Worm (Caenorhabditis elegans) whole organism, L4 larva: Measurements from ENCODE around the gene lgg-3.

ENCODE experiments used
- F10B5.3 ChIP-seq: sonication (generic microtip); optimal IDR thresholded peaks from 2 replicates; lab custom pipeline; 2016; ENCODE audit warnings: mild to moderate bottlenecking, missing genetic modification characterization, missing compliant biosample characterization
- F49E8.2 ChIP-seq: sonication (generic microtip); optimal IDR thresholded peaks from 2 replicates; lab custom pipeline; 2016; ENCODE audit warnings: missing compliant biosample characterization, mild to moderate bottlenecking, missing genetic modification characterization, borderline replicate concordance
- Y48G9A.11 ChIP-seq: fragments of 200-800 bp; sonication (Bioruptor generic); IDR thresholded peaks from 2 replicates; pipeline ENCODE4 v1.3.6; 2022; ENCODE audit warnings: missing genetic modification reagents, missing genetic modification characterization, missing compliant biosample characterization
- ZK337.2 ChIP-seq: fragments of 200-800 bp; sonication (Bioruptor generic); IDR thresholded peaks from 2 replicates; pipeline ENCODE4 v1.3.6; 2022; ENCODE audit warnings: missing genetic modification reagents, missing genetic modification characterization, missing compliant biosample characterization
- aha-1 ChIP-seq: fragments of 150-350 bp; peaks from one replicate; lab custom pipeline; 2014; ENCODE audit warnings: missing biosample characterization, missing genetic modification characterization
- ama-1 ChIP-seq: fragments of 150-350 bp; optimal IDR thresholded peaks from 2 replicates; lab custom pipeline; 2014; ENCODE audit warnings: inconsistent platforms, mixed read lengths
- ceh-82 ChIP-seq: sonication (generic microtip); optimal IDR thresholded peaks from 2 replicates; lab custom pipeline; 2017; ENCODE audit warnings: missing biosample characterization, missing genetic modification characterization
- daf-16 ChIP-seq, 3 experiments: sonication (generic microtip); optimal IDR thresholded peaks; 2 replicates each; lab custom pipeline; 2016 to 2017; ENCODE audit warnings: missing genetic modification characterization in 3 of 3, missing genetic modification reagents in 3 of 3, mild to moderate bottlenecking in 2 of 3, missing compliant biosample characterization in 2 of 3, missing biosample characterization in 1 of 3, moderate library complexity in 1 of 3
- dpl-1 ChIP-seq: fragments of 150-350 bp; optimal IDR thresholded peaks from 2 replicates; lab custom pipeline; 2014; ENCODE audit warnings: missing biosample characterization, missing genetic modification reagents, missing genetic modification characterization
- dve-1 ChIP-seq: sonication (generic microtip); optimal IDR thresholded peaks from 2 replicates; lab custom pipeline; 2017; ENCODE audit warnings: antibody characterized with exemption, mild to moderate bottlenecking, missing genetic modification characterization, missing compliant biosample characterization; ENCODE audit not compliant: insufficient read depth
- hif-1 ChIP-seq, 2 experiments: sonication (generic microtip); optimal IDR thresholded peaks; 2 replicates each; lab custom pipeline; 2016 to 2017; ENCODE audit warnings: missing compliant biosample characterization in 2 of 2, missing genetic modification characterization in 2 of 2, missing genetic modification reagents in 2 of 2, missing genotype in 2 of 2, mild to moderate bottlenecking in 1 of 2
- jun-1 ChIP-seq: fragments of 150-350 bp; optimal IDR thresholded peaks from 2 replicates; lab custom pipeline; 2014; ENCODE audit warnings: missing biosample characterization, missing genetic modification reagents, missing genetic modification characterization
- lim-7 ChIP-seq: fragments of 200-800 bp; sonication (Bioruptor generic); IDR thresholded peaks from 2 replicates; pipeline ENCODE4 v1.3.6; 2022; ENCODE audit warnings: missing genetic modification characterization, missing compliant biosample characterization
- lin-29 ChIP-seq: fragments of 200-800 bp; sonication (Bioruptor generic); IDR thresholded peaks from 2 replicates; pipeline ENCODE4 v1.3.6; 2022; ENCODE audit warnings: missing genetic modification reagents, missing genetic modification characterization, missing compliant biosample characterization
- lin-38 ChIP-seq: fragments of 200-800 bp; sonication (Bioruptor generic); IDR thresholded peaks from 2 replicates; pipeline ENCODE4 v1.3.6; 2022; ENCODE audit warnings: missing genetic modification reagents, missing genetic modification characterization, missing compliant biosample characterization
- mep-1 ChIP-seq: fragments of 150-350 bp; sonication (generic microtip); optimal IDR thresholded peaks from 3 replicates; lab custom pipeline; 2014; ENCODE audit warnings: missing biosample characterization, missing genetic modification characterization
- mes-2 ChIP-seq: sonication (generic microtip); optimal IDR thresholded peaks from 2 replicates; lab custom pipeline; 2016; ENCODE audit warnings: missing genotype, mild to moderate bottlenecking, missing genetic modification characterization, missing compliant biosample characterization; ENCODE audit not compliant: poor library complexity, severe bottlenecking
- nhr-102 ChIP-seq: sonication (generic microtip); optimal IDR thresholded peaks from 2 replicates; lab custom pipeline; 2016; ENCODE audit warnings: mild to moderate bottlenecking, missing genetic modification characterization, moderate library complexity, missing compliant biosample characterization
- nhr-11 ChIP-seq: fragments of 150-350 bp; optimal IDR thresholded peaks from 2 replicates; lab custom pipeline; 2014; ENCODE audit warnings: missing biosample characterization, missing genetic modification characterization
- nhr-48 ChIP-seq: sonication (generic microtip); optimal IDR thresholded peaks from 2 replicates; lab custom pipeline; 2016; ENCODE audit warnings: mild to moderate bottlenecking, missing genetic modification characterization, missing compliant biosample characterization
- nhr-76 ChIP-seq: fragments of 150-350 bp; optimal IDR thresholded peaks from 2 replicates; lab custom pipeline; 2014; ENCODE audit warnings: missing biosample characterization, missing genetic modification characterization
- php-3 ChIP-seq: fragments of 200-800 bp; sonication (Bioruptor generic); IDR thresholded peaks from 2 replicates; pipeline ENCODE4 v1.3.6; 2022; ENCODE audit warnings: missing genetic modification reagents, missing genetic modification characterization, missing compliant biosample characterization
- pqm-1 ChIP-seq: sonication (generic microtip); optimal IDR thresholded peaks from 2 replicates; lab custom pipeline; 2017; ENCODE audit warnings: missing biosample characterization, missing genetic modification characterization
- spr-3 ChIP-seq: fragments of 200-800 bp; sonication (Bioruptor generic); optimal IDR thresholded peaks from 2 replicates; lab custom pipeline; 2018; ENCODE audit warnings: mild to moderate bottlenecking, missing genetic modification characterization, missing compliant biosample characterization
- unc-62 ChIP-seq, 3 experiments: fragments of 150-350 bp in 1 of 3; sonication (generic microtip); optimal IDR thresholded peaks in 2 of 3; peaks in 1 of 3; 1 replicate in 1 of 3; 2 replicates in 2 of 3; lab custom pipeline; 2014 to 2017; ENCODE audit warnings: missing biosample characterization in 3 of 3, missing genetic modification characterization in 3 of 3, missing genetic modification reagents in 3 of 3, missing genotype in 1 of 3
- vab-7 ChIP-seq: fragments of 200-800 bp; sonication (Bioruptor generic); IDR thresholded peaks from 2 replicates; pipeline ENCODE4 v1.3.6; 2022; ENCODE audit warnings: missing genetic modification reagents, missing genetic modification characterization, missing compliant biosample characterization
- zip-11 ChIP-seq: fragments of 200-800 bp; sonication (Bioruptor generic); IDR thresholded peaks from 2 replicates; pipeline ENCODE4 v1.3.6; 2022; ENCODE audit warnings: missing genetic modification characterization, missing compliant biosample characterization
- zip-2 ChIP-seq: fragments of 150-350 bp; optimal IDR thresholded peaks from 2 replicates; lab custom pipeline; 2014; ENCODE audit warnings: missing biosample characterization, missing genetic modification characterization

Gene lgg-3

ce11 chrIII:5721888-5722287, 24.1 kb upstream of the lgg-3 start (continued):
- TF ChIP-seq lin-38 (GFP tag; lab: Robert Waterston, UW): peak; percentile 66
- no peak for TF ChIP-seq zip-2 (tag; lab: Kevin White, UChicago)
- TF ChIP-seq pqm-1: peak; percentile 59
- peak in 1 of 2 experiments; percentile 88 for TF ChIP-seq hif-1 (tag; optimal IDR thresholded peaks at IDR 0.05; lab: Kevin White, UChicago)
- TF ChIP-seq jun-1 (tag; lab: Kevin White, UChicago): no peak
- peak; percentile 98 for TF ChIP-seq mes-2 (tag; lab: Kevin White, UChicago)
- no peak for TF ChIP-seq zip-11 (GFP tag; lab: Robert Waterston, UW)
- TF ChIP-seq ZK337.2 (GFP tag; lab: Robert Waterston, UW): peak; percentile 89
- peak; percentile 7 for TF ChIP-seq F10B5.3
- peak; percentile 67 for TF ChIP-seq nhr-102 (tag; lab: Kevin White, UChicago)
- TF ChIP-seq daf-16 (GFP tag; optimal IDR thresholded peaks at IDR 0.05; lab: Kevin White, UChicago): peak in 1 of 2 experiments; percentile 36
- TF ChIP-seq daf-16 (tag; optimal IDR thresholded peaks at IDR 0.05; lab: Kevin White, UChicago): peak; percentile 49
- TF ChIP-seq dve-1 (tag; lab: Kevin White, UChicago): peak; percentile 94
- TF ChIP-seq spr-3 (GFP tag; lab: Kevin White, UChicago): no peak
- no peak for TF ChIP-seq unc-62 (GFP tag; optimal IDR thresholded peaks at IDR 0.05 in 1 of 2; lab: Kevin White, UChicago)
- no peak for TF ChIP-seq unc-62 (tag; optimal IDR thresholded peaks at IDR 0.05; lab: Kevin White, UChicago)
- TF ChIP-seq, all 104 proteins: peak for 37

DNA sequence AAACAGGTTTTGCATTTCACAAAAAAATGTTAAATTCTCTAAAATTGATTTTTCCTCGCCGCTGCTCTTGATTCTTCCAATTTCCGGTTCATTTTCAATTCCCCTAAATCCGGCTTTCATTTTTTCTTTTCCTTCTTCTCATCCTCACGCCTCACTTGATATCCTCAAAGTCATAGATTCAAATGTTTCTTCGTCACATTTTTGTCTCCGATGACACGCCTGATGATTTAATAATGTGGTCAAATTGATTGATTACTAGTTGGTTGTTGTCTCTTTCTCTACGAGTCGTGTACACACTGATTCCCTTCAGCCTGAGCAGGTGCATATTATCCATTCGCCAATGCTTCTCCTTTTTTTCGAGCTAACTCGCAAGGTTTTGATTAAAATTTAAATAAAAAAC, 23.7 kb upstream of the lgg-3 start:
- TF ChIP-seq unc-62 (GFP tag; optimal IDR thresholded peaks at IDR 0.05 in 1 of 2; lab: Kevin White, UChicago) (peak in 1 of 2 experiments; percentile 50), unc-62 (tag; optimal IDR thresholded peaks at IDR 0.05; lab: Kevin White, UChicago) (no peak), ZK337.2 (GFP tag; lab: Robert Waterston, UW) (no peak)

- TF ChIP-seq nhr-48 (tag; lab: Kevin White, UChicago): no peak
- TF ChIP-seq nhr-11 (tag; lab: Kevin White, UChicago): no peak
- no peak for TF ChIP-seq ceh-82 (tag; lab: Kevin White, UChicago)
- no peak for TF ChIP-seq vab-7 (GFP tag; lab: Robert Waterston, UW)
- TF ChIP-seq lim-7 (GFP tag; lab: Robert Waterston, UW): no peak
- TF ChIP-seq php-3: no peak
- peak in 1 of 2 experiments; percentile 65 for TF ChIP-seq unc-62 (GFP tag; optimal IDR thresholded peaks at IDR 0.05 in 1 of 2; lab: Kevin White, UChicago)
- no peak for TF ChIP-seq unc-62 (tag; optimal IDR thresholded peaks at IDR 0.05; lab: Kevin White, UChicago)
- TF ChIP-seq spr-3 (GFP tag; lab: Kevin White, UChicago): no peak
These were observed 22.6 kb upstream of the lgg-3 start for ce11 chrIII:5720266-5721019.

DNA sequence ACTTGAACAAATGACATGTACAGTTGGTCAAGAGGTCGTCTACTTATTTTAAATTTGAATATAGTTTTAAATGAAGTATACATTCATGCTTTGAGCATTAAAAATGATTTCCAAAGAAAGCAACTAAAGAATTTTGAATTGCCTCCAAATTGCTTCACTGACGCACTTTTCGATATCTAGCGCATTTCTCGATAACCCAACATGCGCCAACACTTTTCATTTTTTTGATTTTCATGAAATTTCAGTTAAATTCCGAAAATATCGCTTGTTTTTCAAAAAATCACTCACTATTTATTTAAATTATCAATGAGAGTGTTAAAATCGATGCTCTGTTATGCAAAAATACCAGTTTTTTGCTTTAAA, 22.0 kb upstream of the lgg-3 start:
- TF ChIP-seq dpl-1 (GFP tag; lab: Kevin White, UChicago) (peak; percentile 18), lin-38 (GFP tag; lab: Robert Waterston, UW) (peak; percentile 58), Y48G9A.11 (GFP tag; lab: Robert Waterston, UW) (peak; percentile 50; the same call in 1 of the 2 replicates), F49E8.2 (tag; lab: Kevin White, UChicago) (peak; percentile 62), mes-2 (tag; lab: Kevin White, UChicago) (peak; percentile 35), ama-1 (lab: Kevin White, UChicago) (no peak), nhr-76 (tag; lab: Kevin White, UChicago) (no peak)

- TF ChIP-seq lin-29 (no peak), mep-1 (tag; lab: Kevin White, UChicago) (no peak), mes-2 (tag; lab: Kevin White, UChicago) (no peak), unc-62 (GFP tag; optimal IDR thresholded peaks at IDR 0.05 in 1 of 2; lab: Kevin White, UChicago) (peak in 1 of 2 experiments; percentile 13), unc-62 (tag; optimal IDR thresholded peaks at IDR 0.05; lab: Kevin White, UChicago) (no peak), aha-1 (peak; percentile 93)
- TF ChIP-seq, all 104 proteins: peak for 2
These were observed 21.5 kb upstream of the lgg-3 start for ce11 chrIII:5719105-5719831.
